Worm (Caenorhabditis elegans) whole organism, L4 larva: ENCODE measurements around the gene cyp-33D1.

Experiments used
- F49E8.2 ChIP-seq: sonication (generic microtip); optimal IDR thresholded peaks from 2 replicates; lab custom pipeline; 2016; ENCODE audit warnings: missing compliant biosample characterization, mild to moderate bottlenecking, missing genetic modification characterization, borderline replicate concordance
- ceh-82 ChIP-seq: sonication (generic microtip); optimal IDR thresholded peaks from 2 replicates; lab custom pipeline; 2017; ENCODE audit warnings: missing biosample characterization, missing genetic modification characterization
- daf-19 ChIP-seq: fragments of 200-800 bp; sonication (Bioruptor generic); conservative IDR thresholded peaks from 2 replicates; pipeline ENCODE4 v1.3.6; 2022; ENCODE audit warnings: missing genetic modification characterization, missing compliant biosample characterization
- dmd-6 ChIP-seq: fragments of 200-800 bp; sonication (Bioruptor generic); IDR thresholded peaks from 2 replicates; pipeline ENCODE4 v1.3.6; 2022; ENCODE audit warnings: missing genetic modification reagents, missing genetic modification characterization, missing compliant biosample characterization
- hlh-11 ChIP-seq: fragments of 200-800 bp; sonication (Bioruptor generic); optimal IDR thresholded peaks from 2 replicates; lab custom pipeline; 2018; ENCODE audit warnings: mild to moderate bottlenecking, missing genetic modification characterization, missing compliant biosample characterization
- jun-1 ChIP-seq: fragments of 150-350 bp; optimal IDR thresholded peaks from 2 replicates; lab custom pipeline; 2014; ENCODE audit warnings: missing biosample characterization, missing genetic modification reagents, missing genetic modification characterization
- lin-29 ChIP-seq: fragments of 200-800 bp; sonication (Bioruptor generic); IDR thresholded peaks from 2 replicates; pipeline ENCODE4 v1.3.6; 2022; ENCODE audit warnings: missing genetic modification reagents, missing genetic modification characterization, missing compliant biosample characterization
- lin-39 ChIP-seq: fragments of 150-350 bp; optimal IDR thresholded peaks from 2 replicates; lab custom pipeline; 2014; ENCODE audit warnings: missing biosample characterization, missing genetic modification reagents, missing genetic modification characterization
- lir-3 ChIP-seq: sonication (generic microtip); optimal IDR thresholded peaks from 2 replicates; lab custom pipeline; 2016; ENCODE audit warnings: mild to moderate bottlenecking, missing genetic modification characterization, missing compliant biosample characterization
- mdl-1 ChIP-seq, 2 experiments: fragments of 150-350 bp in 1 of 2; sonication (generic microtip) in 1 of 2; optimal IDR thresholded peaks; 2 replicates each; lab custom pipeline; 2014 to 2017; ENCODE audit warnings: missing biosample characterization in 2 of 2, missing genetic modification characterization in 2 of 2
- mep-1 ChIP-seq: fragments of 150-350 bp; sonication (generic microtip); optimal IDR thresholded peaks from 3 replicates; lab custom pipeline; 2014; ENCODE audit warnings: missing biosample characterization, missing genetic modification characterization
- nhr-10 ChIP-seq: fragments of 150-350 bp; optimal IDR thresholded peaks from 2 replicates; lab custom pipeline; 2014; ENCODE audit warnings: missing biosample characterization, missing genetic modification characterization
- nhr-11 ChIP-seq: fragments of 150-350 bp; optimal IDR thresholded peaks from 2 replicates; lab custom pipeline; 2014; ENCODE audit warnings: missing biosample characterization, missing genetic modification characterization
- nhr-28 ChIP-seq: fragments of 150-350 bp; optimal IDR thresholded peaks from 2 replicates; lab custom pipeline; 2014; ENCODE audit warnings: missing biosample characterization, missing genetic modification characterization
- nhr-77 ChIP-seq: fragments of 150-350 bp; optimal IDR thresholded peaks from 2 replicates; lab custom pipeline; 2014; ENCODE audit warnings: missing biosample characterization, missing genetic modification characterization
- pha-4 ChIP-seq, 2 experiments: fragments of 150-350 bp in 1 of 2; fragments of 200-800 bp in 1 of 2; sonication (Bioruptor generic) in 1 of 2; IDR thresholded peaks in 1 of 2; optimal IDR thresholded peaks in 1 of 2; 2 replicates each; pipeline versions ENCODE4 v1.3.6 to Lab custom; 2014 to 2022; ENCODE audit warnings: missing genetic modification characterization in 2 of 2, missing genetic modification reagents in 2 of 2, missing biosample characterization in 1 of 2, missing compliant biosample characterization in 1 of 2
- unc-39 ChIP-seq: sonication (generic microtip); optimal IDR thresholded peaks from 2 replicates; lab custom pipeline; 2017; ENCODE audit warnings: missing biosample characterization, missing genetic modification characterization
- zip-11 ChIP-seq: fragments of 200-800 bp; sonication (Bioruptor generic); IDR thresholded peaks from 2 replicates; pipeline ENCODE4 v1.3.6; 2022; ENCODE audit warnings: missing genetic modification characterization, missing compliant biosample characterization

The cyp-33D1 gene

ce11 chrV:16127401-16127800 lies 48.3 kb downstream of the cyp-33D1 start, which contains the start of gene fbxa-143:
Gene fbxa-143 (minus strand): TSS chrV:16127501.
- peak; percentile 48 for TF ChIP-seq nhr-28
- no peak for TF ChIP-seq daf-19 (GFP tag; lab: Robert Waterston, UW)

ce11 chrV:16124739-16125138 lies 50.9 kb downstream of the cyp-33D1 start, which contains the start of gene nhr-111:
Gene nhr-111 (minus strand): TSS chrV:16124839.
- no peak for TF ChIP-seq mep-1 (tag; lab: Kevin White, UChicago)
- TF ChIP-seq nhr-10, result no peak
- TF ChIP-seq zip-11 (GFP tag; lab: Robert Waterston, UW), result no peak
- no peak for TF ChIP-seq jun-1 (tag; lab: Kevin White, UChicago)
- TF ChIP-seq hlh-11 (tag; lab: Kevin White, UChicago), result no peak
- no peak for TF ChIP-seq nhr-11 (tag; lab: Kevin White, UChicago)
- no peak for TF ChIP-seq ceh-82 (tag; lab: Kevin White, UChicago)
- TF ChIP-seq mdl-1 (tag; optimal IDR thresholded peaks at IDR 0.05; lab: Kevin White, UChicago), result no peak
- no peak for TF ChIP-seq lir-3 (tag; lab: Kevin White, UChicago)
- TF ChIP-seq nhr-77, result no peak
- no peak for TF ChIP-seq F49E8.2 (tag; lab: Kevin White, UChicago)
- TF ChIP-seq unc-39 (tag; lab: Kevin White, UChicago), result no peak
- no peak for TF ChIP-seq lin-39 (tag; lab: Kevin White, UChicago)
- TF ChIP-seq lin-29, result no peak
- TF ChIP-seq pha-4 (GFP tag; IDR thresholded peaks at IDR 0.05; lab: Robert Waterston, UW), result no peak
- no peak for TF ChIP-seq pha-4 (tag; optimal IDR thresholded peaks at IDR 0.05; lab: Kevin White, UChicago)
- TF ChIP-seq dmd-6 (GFP tag; lab: Robert Waterston, UW), result no peak
